Worm (Caenorhabditis elegans) whole organism, L4 larva: ENCODE data around the gene aptf-4.

Experiments
- Y75B8A.6 ChIP-seq: fragments of 200-800 bp; sonication (Bioruptor generic); IDR thresholded peaks from 2 replicates; pipeline ENCODE4 v1.3.6; 2022; ENCODE audit warnings: missing genetic modification reagents, missing genetic modification characterization, missing compliant biosample characterization
- ZK546.5 ChIP-seq, 2 experiments: sonication (generic microtip); optimal IDR thresholded peaks; 2 replicates each; lab custom pipeline; 2017; ENCODE audit warnings: missing biosample characterization in 2 of 2, missing genetic modification characterization in 2 of 2
- ama-1 ChIP-seq: fragments of 150-350 bp; optimal IDR thresholded peaks from 2 replicates; lab custom pipeline; 2014; ENCODE audit warnings: inconsistent platforms, mixed read lengths
- daf-12 ChIP-seq: fragments of 150-350 bp; optimal IDR thresholded peaks from 2 replicates; lab custom pipeline; 2014; ENCODE audit warnings: missing biosample characterization, missing genetic modification reagents, missing genetic modification characterization
- egl-27 ChIP-seq: sonication (generic microtip); optimal IDR thresholded peaks from 3 replicates; lab custom pipeline; 2017; ENCODE audit warnings: missing biosample characterization, missing genetic modification reagents, missing genetic modification characterization
- fos-1 ChIP-seq: fragments of 150-350 bp; optimal IDR thresholded peaks from 2 replicates; lab custom pipeline; 2014; ENCODE audit warnings: missing biosample characterization, missing genetic modification characterization
- lin-38 ChIP-seq: fragments of 200-800 bp; sonication (Bioruptor generic); IDR thresholded peaks from 2 replicates; pipeline ENCODE4 v1.3.6; 2022; ENCODE audit warnings: missing genetic modification reagents, missing genetic modification characterization, missing compliant biosample characterization
- lin-39 ChIP-seq: fragments of 150-350 bp; optimal IDR thresholded peaks from 2 replicates; lab custom pipeline; 2014; ENCODE audit warnings: missing biosample characterization, missing genetic modification reagents, missing genetic modification characterization
- mdl-1 ChIP-seq, 2 experiments: fragments of 150-350 bp in 1 of 2; sonication (generic microtip) in 1 of 2; optimal IDR thresholded peaks; 2 replicates each; lab custom pipeline; 2014 to 2017; ENCODE audit warnings: missing biosample characterization in 2 of 2, missing genetic modification characterization in 2 of 2
- skn-1 ChIP-seq: fragments of 150-350 bp; optimal IDR thresholded peaks from 2 replicates; lab custom pipeline; 2014; ENCODE audit warnings: missing biosample characterization, missing genetic modification characterization
- unc-130 ChIP-seq: sonication (generic microtip); optimal IDR thresholded peaks from 2 replicates; lab custom pipeline; 2016; ENCODE audit warnings: missing genetic modification reagents, missing genetic modification characterization, missing compliant biosample characterization
- zag-1 ChIP-seq: fragments of 150-350 bp; optimal IDR thresholded peaks from 2 replicates; lab custom pipeline; 2014; ENCODE audit warnings: missing biosample characterization, missing genetic modification characterization

DNA sequence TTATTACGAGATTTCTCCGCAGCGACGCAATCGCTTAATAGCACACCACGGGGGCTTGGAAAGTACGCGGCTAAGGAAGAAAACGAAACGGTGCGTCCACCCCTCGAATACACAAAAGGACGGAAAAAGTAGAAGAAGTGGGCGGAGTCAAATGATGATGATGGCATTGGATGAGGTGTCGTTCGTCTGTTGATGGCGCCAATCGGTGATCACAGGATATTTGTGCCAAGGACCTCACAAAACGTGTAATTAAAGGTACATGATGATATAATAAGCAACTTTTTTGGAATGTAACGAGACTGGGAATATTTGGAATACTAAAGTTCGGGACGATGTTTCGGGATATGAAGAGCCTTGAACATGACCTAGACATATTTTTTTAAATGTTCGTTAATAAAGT, 43.6 kb downstream of the aptf-4 start, which contains the start of gene cutl-12:
- TF ChIP-seq ZK546.5 (tag; optimal IDR thresholded peaks at IDR 0.05; lab: Kevin White, UChicago), result no peak
- no peak for TF ChIP-seq fos-1 (tag; lab: Kevin White, UChicago)
- TF ChIP-seq mdl-1 (tag; optimal IDR thresholded peaks at IDR 0.05; lab: Kevin White, UChicago), result no peak
- TF ChIP-seq Y75B8A.6 (GFP tag; lab: Robert Waterston, UW), result no peak
- TF ChIP-seq lin-39 (tag; lab: Kevin White, UChicago), result no peak
- no peak for TF ChIP-seq unc-130
- no peak for TF ChIP-seq egl-27
- TF ChIP-seq zag-1, result no peak
- TF ChIP-seq ama-1 (lab: Kevin White, UChicago), result no peak
- TF ChIP-seq daf-12, result no peak
- no peak for TF ChIP-seq skn-1 (tag; lab: Kevin White, UChicago)
- TF ChIP-seq lin-38, result no peak
